Fruit fly (Drosophila melanogaster): ENCODE data around the gene Nrt.

Gene Nrt

dm6 chr3L:16779704-16780173 lies 13.9 kb downstream of the Nrt start, which contains the start of the genes mus302 and CG9705 (continued):
- TF ChIP-seq HLHmδ (GFP tag; optimal IDR thresholded peaks at IDR 0.05) (no peak), MESR4 (GFP tag; optimal IDR thresholded peaks at IDR 0.05) (no peak), CrebB (tag; optimal IDR thresholded peaks at IDR 0.05) (no peak), CG2712 (tag; optimal IDR thresholded peaks at IDR 0.05) (peak; percentile 73), CG1602 (GFP tag; optimal IDR thresholded peaks at IDR 0.05) (peak; percentile 63), da (GFP tag; optimal IDR thresholded peaks at IDR 0.05) (no peak), zen (tag; optimal IDR thresholded peaks at IDR 0.05) (peak; percentile 60), CG12104 (GFP tag; optimal IDR thresholded peaks at IDR 0.05) (peak; percentile 37), CG18599 (GFP tag; optimal IDR thresholded peaks at IDR 0.05) (peak; percentile 24), tin (GFP tag; optimal IDR thresholded peaks at IDR 0.05) (peak; percentile 34), nau (GFP tag; optimal IDR thresholded peaks at IDR 0.05) (no peak), grau (tag; optimal IDR thresholded peaks at IDR 0.05) (peak; percentile 64), br (optimal IDR thresholded peaks at IDR 0.05) (no peak), CG7357 (GFP tag; IDR thresholded peaks at IDR 0.05) (peak; percentile 78), hb (GFP tag; IDR thresholded peaks at IDR 0.05; ENCODE audit: partially characterized antibody) (0 out of 3 replicates have a peak, but pooled peaks have one; percentile 38), HHEX (GFP tag; optimal IDR thresholded peaks at IDR 0.05) (no peak), ewg (GFP tag; optimal IDR thresholded peaks at IDR 0.05) (peak; percentile 24), CG8359 (GFP tag; optimal IDR thresholded peaks at IDR 0.05; ENCODE audit: borderline replicate concordance) (no peak), trh (GFP tag; optimal IDR thresholded peaks at IDR 0.05) (peak; percentile 31), hth (optimal IDR thresholded peaks at IDR 0.05) (no peak), fd102C (GFP tag; optimal IDR thresholded peaks at IDR 0.05) (no peak), Max (GFP tag; optimal IDR thresholded peaks at IDR 0.05) (peak; percentile 11), CG18262 (tag; optimal IDR thresholded peaks at IDR 0.05) (peak; percentile 51), CG11398 (GFP tag; optimal IDR thresholded peaks at IDR 0.05) (no peak), Ets65A (GFP tag) (peak; percentile 46), btn (GFP tag; optimal IDR thresholded peaks at IDR 0.05) (no peak), Sin3A (optimal IDR thresholded peaks at IDR 0.05) (peak; percentile 60), pzg (GFP tag; optimal IDR thresholded peaks at IDR 0.05) (peak; percentile 34), Hr78 (GFP tag; optimal IDR thresholded peaks at IDR 0.05) (no peak), pnt (GFP tag; optimal IDR thresholded peaks at IDR 0.05) (no peak), GATAe (GFP tag; conservative IDR thresholded peaks at IDR 0.05) (no peak), vnd (GFP tag; IDR thresholded peaks at IDR 0.05; ENCODE audit: partially characterized antibody) (peak; percentile 61; the same call in 2 of the 3 replicates), CG4360 (GFP tag; IDR thresholded peaks at IDR 0.05) (no peak), TFAM (GFP tag; optimal IDR thresholded peaks at IDR 0.05) (no peak), CG10543 (GFP tag; optimal IDR thresholded peaks at IDR 0.05) (peak; percentile 12), BEAF-32 (GFP tag; optimal IDR thresholded peaks at IDR 0.05) (peak; percentile 86), unc-4 (GFP tag; IDR thresholded peaks at IDR 0.05; ENCODE audit: partially characterized antibody) (peak; percentile 66), CG17568 (GFP tag; optimal IDR thresholded peaks at IDR 0.05) (no peak), inv (GFP tag; IDR thresholded peaks at IDR 0.05; ENCODE audit: partially characterized antibody) (peak; percentile 55), Tbp (GFP tag; optimal IDR thresholded peaks at IDR 0.05) (peak; percentile 2), CG1832 (GFP tag; optimal IDR thresholded peaks at IDR 0.05) (no peak), sisA (GFP tag; IDR thresholded peaks at IDR 0.05) (no peak), Myb (GFP tag; optimal IDR thresholded peaks at IDR 0.05) (peak; percentile 58), sna (GFP tag; IDR thresholded peaks at IDR 0.05; ENCODE audit: partially characterized antibody) (peak; percentile 56; the same call in 1 of the 2 replicates), Med (GFP tag) (peak; percentile 80), chn (GFP tag; optimal IDR thresholded peaks at IDR 0.05) (no peak), CG9727 (GFP tag; optimal IDR thresholded peaks at IDR 0.05) (peak; percentile 44), Hsf (GFP tag; optimal IDR thresholded peaks at IDR 0.05) (peak; percentile 46), CG10959 (GFP tag; IDR thresholded peaks at IDR 0.05) (no peak), CG6765 (GFP tag; optimal IDR thresholded peaks at IDR 0.05) (no peak)

Data from whole organism, embryonic.